Worm (Caenorhabditis elegans) whole organism, L2 larva: Measurements from ENCODE around the gene T13F2.6.
A peak's percentile ranks its signal among the peaks of the same experiment; 100 is the strongest.

Source experiments
- C34F6.9 ChIP-seq: fragments of 150-350 bp; optimal IDR thresholded peaks from 2 replicates; lab custom pipeline; 2014; ENCODE audit warnings: missing biosample characterization, missing genetic modification characterization
- F13H6.1 ChIP-seq: sonication (generic microtip); optimal IDR thresholded peaks from 2 replicates; lab custom pipeline; 2016; ENCODE audit warnings: missing genetic modification characterization, missing compliant biosample characterization
- alr-1 ChIP-seq: fragments of 150-350 bp; optimal IDR thresholded peaks from 2 replicates; lab custom pipeline; 2014; ENCODE audit warnings: missing biosample characterization, missing genetic modification characterization
- aly-2 ChIP-seq: fragments of 150-350 bp; optimal IDR thresholded peaks from 2 replicates; lab custom pipeline; 2014; ENCODE audit warnings: missing biosample characterization, missing genetic modification characterization
- crh-2 ChIP-seq: sonication (generic microtip); optimal IDR thresholded peaks from 2 replicates; lab custom pipeline; 2017; ENCODE audit warnings: missing biosample characterization, missing genetic modification characterization
- elt-3 ChIP-seq: sonication (generic microtip); optimal IDR thresholded peaks from 2 replicates; lab custom pipeline; 2017; ENCODE audit warnings: missing biosample characterization, missing genetic modification characterization
- fos-1 ChIP-seq: fragments of 150-350 bp; optimal IDR thresholded peaks from 2 replicates; lab custom pipeline; 2014; ENCODE audit warnings: missing biosample characterization, missing genetic modification characterization
- lin-11 ChIP-seq: fragments of 150-350 bp; sonication (generic microtip); optimal IDR thresholded peaks from 2 replicates; lab custom pipeline; 2014; ENCODE audit warnings: missing biosample characterization, missing genetic modification characterization, inconsistent platforms, mixed read lengths
- lin-39 ChIP-seq: fragments of 150-350 bp; optimal IDR thresholded peaks from 2 replicates; lab custom pipeline; 2014; ENCODE audit warnings: missing biosample characterization, missing genetic modification reagents, missing genetic modification characterization
- lsy-2 ChIP-seq, 2 experiments: fragments of 150-350 bp in 1 of 2; sonication (generic microtip) in 1 of 2; optimal IDR thresholded peaks; 2 replicates each; lab custom pipeline; 2014 to 2017; ENCODE audit warnings: missing biosample characterization in 2 of 2, missing genetic modification characterization in 2 of 2
- mdl-1 ChIP-seq, 2 experiments: fragments of 150-350 bp in 1 of 2; sonication (generic microtip) in 1 of 2; optimal IDR thresholded peaks; 2 replicates each; lab custom pipeline; 2017; ENCODE audit warnings: missing biosample characterization in 2 of 2, missing genetic modification characterization in 2 of 2
- nhr-129 ChIP-seq: fragments of 150-350 bp; optimal IDR thresholded peaks from 2 replicates; lab custom pipeline; 2014; ENCODE audit warnings: missing biosample characterization, missing genetic modification characterization
- nhr-21 ChIP-seq: fragments of 150-350 bp; optimal IDR thresholded peaks from 2 replicates; lab custom pipeline; 2014; ENCODE audit warnings: missing biosample characterization, missing genetic modification characterization
- nhr-23 ChIP-seq: fragments of 150-350 bp; optimal IDR thresholded peaks from 2 replicates; lab custom pipeline; 2014; ENCODE audit warnings: missing biosample characterization, missing genetic modification reagents, missing genetic modification characterization
- nhr-25 ChIP-seq: fragments of 150-350 bp; sonication (generic microtip); optimal IDR thresholded peaks from 3 replicates; lab custom pipeline; 2014; ENCODE audit warnings: missing biosample characterization, missing genetic modification characterization
- nhr-77 ChIP-seq: fragments of 150-350 bp; optimal IDR thresholded peaks from 2 replicates; lab custom pipeline; 2014; ENCODE audit warnings: missing biosample characterization, missing genetic modification characterization
- peb-1 ChIP-seq: fragments of 150-350 bp; optimal IDR thresholded peaks from 2 replicates; lab custom pipeline; 2014; ENCODE audit warnings: missing biosample characterization, missing genetic modification characterization
- sem-4 ChIP-seq: fragments of 150-350 bp; optimal IDR thresholded peaks from 2 replicates; lab custom pipeline; 2014; ENCODE audit warnings: missing biosample characterization, missing genetic modification reagents, missing genetic modification characterization
- skn-1 ChIP-seq: sonication (generic microtip); optimal IDR thresholded peaks from 2 replicates; lab custom pipeline; 2017; ENCODE audit warnings: missing biosample characterization, missing genetic modification characterization
- snpc-4 ChIP-seq: fragments of 150-350 bp; optimal IDR thresholded peaks from 2 replicates; lab custom pipeline; 2014; ENCODE audit warnings: missing biosample characterization, missing genetic modification characterization
- ztf-11 ChIP-seq: sonication (generic microtip); optimal IDR thresholded peaks from 2 replicates; lab custom pipeline; 2017; ENCODE audit warnings: missing biosample characterization, missing genetic modification characterization
- ztf-4 ChIP-seq: fragments of 150-350 bp; optimal IDR thresholded peaks from 2 replicates; lab custom pipeline; 2014; ENCODE audit warnings: missing biosample characterization, missing genetic modification characterization

T13F2.6 gene

DNA sequence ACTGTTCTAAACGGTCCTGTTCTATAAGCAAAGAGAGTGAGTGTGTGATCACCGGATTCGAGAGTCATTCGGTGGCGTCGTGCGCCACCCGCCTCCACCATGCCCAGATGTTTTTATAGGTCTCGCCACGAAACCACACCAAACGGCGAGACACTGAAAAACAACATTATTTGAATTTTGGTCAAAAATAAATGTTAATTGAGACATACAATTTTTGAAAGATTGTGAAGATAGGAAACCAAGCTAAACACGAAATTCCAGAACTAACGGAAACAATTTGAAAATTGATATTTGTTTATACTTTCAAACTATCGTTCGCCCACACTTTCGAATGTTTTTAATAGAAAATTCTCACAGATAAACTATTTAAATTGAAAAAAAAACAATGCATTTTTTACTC, 46.4 kb downstream of the T13F2.6 start, which contains the start of gene catp-6:
TSS of gene catp-6 (minus strand) at position 101 of the 400 bp plus-strand sequence.
- no peak for TF ChIP-seq lsy-2 (tag; optimal IDR thresholded peaks at IDR 0.05; lab: Kevin White, UChicago)
- no peak for TF ChIP-seq nhr-25 (tag; lab: Kevin White, UChicago)
- TF ChIP-seq ztf-4 (tag; lab: Kevin White, UChicago), result no peak
- TF ChIP-seq aly-2, result no peak
- no peak for TF ChIP-seq nhr-77 (tag; lab: Kevin White, UChicago)
- TF ChIP-seq ztf-11, result no peak
- TF ChIP-seq lin-39 (tag; lab: Kevin White, UChicago), result no peak
- no peak for TF ChIP-seq nhr-23 (tag; lab: Kevin White, UChicago)
- no peak for TF ChIP-seq nhr-129 (tag; lab: Kevin White, UChicago)
- TF ChIP-seq lin-11, result no peak
- no peak for TF ChIP-seq crh-2 (tag; lab: Kevin White, UChicago)
- TF ChIP-seq snpc-4, result no peak
- no peak for TF ChIP-seq elt-3 (tag; lab: Kevin White, UChicago)
- no peak for TF ChIP-seq sem-4 (tag; lab: Kevin White, UChicago)
- TF ChIP-seq peb-1 (tag; lab: Kevin White, UChicago), result no peak
- TF ChIP-seq nhr-21 (tag; lab: Kevin White, UChicago), result no peak
- no peak for TF ChIP-seq F13H6.1 (tag; lab: Kevin White, UChicago)

DNA sequence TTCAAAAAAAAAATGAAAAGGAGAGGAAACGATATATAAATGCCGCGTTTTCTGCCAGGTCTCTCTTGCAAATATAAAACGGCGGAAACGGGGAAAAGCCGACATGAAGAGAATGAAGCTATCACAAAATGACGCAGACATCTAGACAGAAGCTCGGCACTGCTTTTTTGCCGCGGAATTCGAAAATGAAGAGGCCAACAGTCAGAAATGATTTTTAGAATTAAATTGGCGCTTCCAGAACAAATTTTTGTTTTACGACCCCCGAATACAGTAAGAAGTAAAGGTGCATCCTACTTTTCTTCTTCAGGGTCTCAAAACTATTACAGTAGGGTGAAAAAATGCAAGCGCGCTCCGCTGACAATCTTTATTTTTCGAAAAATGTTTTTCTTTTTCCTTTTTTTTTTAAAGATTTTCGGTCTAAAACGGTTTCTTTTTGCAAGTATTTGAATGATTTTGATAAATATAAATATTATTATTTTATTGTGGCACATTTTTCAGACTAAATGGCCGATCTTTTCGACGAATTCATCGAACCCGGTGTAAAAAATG, 47.1 kb downstream of the T13F2.6 start, which contains the start of gene mtr-4:
TSS of gene mtr-4 (plus strand) at position 499 of the 549 bp plus-strand sequence.
- no peak for TF ChIP-seq alr-1
- TF ChIP-seq ztf-11, result no peak
- peak; percentile 30 for TF ChIP-seq nhr-129 (tag; lab: Kevin White, UChicago)
- TF ChIP-seq nhr-21 (tag; lab: Kevin White, UChicago), result no peak
- no peak for TF ChIP-seq mdl-1 (tag; optimal IDR thresholded peaks at IDR 0.05; lab: Kevin White, UChicago)
- TF ChIP-seq crh-2 (tag; lab: Kevin White, UChicago), result no peak
- no peak for TF ChIP-seq skn-1 (tag; lab: Kevin White, UChicago)
- TF ChIP-seq lin-39 (tag; lab: Kevin White, UChicago), result no peak
- peak; percentile 44 for TF ChIP-seq fos-1 (tag; lab: Kevin White, UChicago)
- peak; percentile 50 for TF ChIP-seq C34F6.9
